Worm (Caenorhabditis elegans): ENCODE measurements around the gene Y43F8B.10.

The Y43F8B.10 gene

ce11 chrV:19510925-19511324, 36.7 kb downstream of the Y43F8B.10 start:
- TF ChIP-seq drap-1 (GFP tag; optimal IDR thresholded peaks at IDR 0.05) (no peak), nhr-76 (tag; optimal IDR thresholded peaks at IDR 0.05) (no peak), nhr-28 (tag; optimal IDR thresholded peaks at IDR 0.05) (no peak), cnd-1 (tag; optimal IDR thresholded peaks at IDR 0.05) (no peak), lin-13 (tag; optimal IDR thresholded peaks at IDR 0.05) (no peak), ztf-11 (tag; optimal IDR thresholded peaks at IDR 0.05) (no peak), flh-1 (GFP tag; optimal IDR thresholded peaks at IDR 0.05) (no peak), M03D4.4 (tag; optimal IDR thresholded peaks at IDR 0.05) (no peak), lin-32 (GFP tag; optimal IDR thresholded peaks at IDR 0.05) (no peak), ham-2 (GFP tag; optimal IDR thresholded peaks at IDR 0.05) (no peak), sptf-1 (tag; optimal IDR thresholded peaks at IDR 0.05) (no peak), ces-1 (GFP tag; optimal IDR thresholded peaks at IDR 0.05) (no peak)

- TF ChIP-seq ham-2 (GFP tag; optimal IDR thresholded peaks at IDR 0.05), result peak; percentile 8
- TF ChIP-seq unc-62 (GFP tag; optimal IDR thresholded peaks at IDR 0.05), result no peak
Measured at ce11 chrV:19512260-19512947, 38.1 kb downstream of the Y43F8B.10 start, which contains the start of gene Y43F8B.19. Gene Y43F8B.19 (minus strand): TSS chrV:19512310.

- TF ChIP-seq drap-1 (GFP tag; optimal IDR thresholded peaks at IDR 0.05) (peak; percentile 29), tbx-8 (GFP tag; optimal IDR thresholded peaks at IDR 0.05) (no peak), nhr-76 (tag; optimal IDR thresholded peaks at IDR 0.05) (no peak), unc-120 (tag; optimal IDR thresholded peaks at IDR 0.05; ENCODE audit: poor library complexity, severe bottlenecking) (no peak)
Measured at ce11 chrV:19513552-19513951, 39.3 kb downstream of the Y43F8B.10 start, which contains the start of gene phy-4. Gene phy-4 (minus strand): TSS chrV:19513652.

- no peak for TF ChIP-seq M03D4.4 (tag; optimal IDR thresholded peaks at IDR 0.05)
- TF ChIP-seq nhr-28 (tag; optimal IDR thresholded peaks at IDR 0.05), result no peak
- no peak for TF ChIP-seq unc-39 (tag; optimal IDR thresholded peaks at IDR 0.05)
- no peak for TF ChIP-seq nhr-76 (tag; optimal IDR thresholded peaks at IDR 0.05)
- no peak for TF ChIP-seq snpc-4 (tag; optimal IDR thresholded peaks at IDR 0.05)
- TF ChIP-seq sptf-1 (tag; optimal IDR thresholded peaks at IDR 0.05), result no peak
- TF ChIP-seq ces-1 (GFP tag; optimal IDR thresholded peaks at IDR 0.05), result no peak
Measured at ce11 chrV:19518468-19519168, 44.4 kb downstream of the Y43F8B.10 start.

ce11 chrV:19519511-19519934, 45.3 kb downstream of the Y43F8B.10 start:
- no peak for TF ChIP-seq bed-3 (GFP tag; optimal IDR thresholded peaks at IDR 0.05)
- TF ChIP-seq nhr-237 (tag; optimal IDR thresholded peaks at IDR 0.05), result no peak
- TF ChIP-seq sem-2 (GFP tag; optimal IDR thresholded peaks at IDR 0.05), result no peak

ce11 chrV:19520130-19520529, 45.9 kb downstream of the Y43F8B.10 start:
- TF ChIP-seq lin-32 (GFP tag; optimal IDR thresholded peaks at IDR 0.05) (no peak), ceh-39 (tag; optimal IDR thresholded peaks at IDR 0.05) (no peak), hlh-1 (tag; optimal IDR thresholded peaks at IDR 0.05) (no peak), zip-8 (tag; optimal IDR thresholded peaks at IDR 0.05) (no peak), elt-1 (tag; optimal IDR thresholded peaks at IDR 0.05; ENCODE audit: borderline replicate concordance, insufficient read depth) (no peak), elt-3 (tag; optimal IDR thresholded peaks at IDR 0.05) (no peak), lin-13 (tag; optimal IDR thresholded peaks at IDR 0.05) (no peak)

ce11 chrV:19520597-19521322, 46.5 kb downstream of the Y43F8B.10 start:
- TF ChIP-seq mep-1 (tag; optimal IDR thresholded peaks at IDR 0.05), result no peak
- TF ChIP-seq nhr-76 (tag; optimal IDR thresholded peaks at IDR 0.05), result no peak
- TF ChIP-seq ztf-11 (tag; optimal IDR thresholded peaks at IDR 0.05), result no peak
- no peak for TF ChIP-seq sem-2 (GFP tag; optimal IDR thresholded peaks at IDR 0.05)
- no peak for TF ChIP-seq drap-1 (GFP tag; optimal IDR thresholded peaks at IDR 0.05)
- TF ChIP-seq ham-2 (GFP tag; optimal IDR thresholded peaks at IDR 0.05), result no peak
- TF ChIP-seq nhr-28 (tag; optimal IDR thresholded peaks at IDR 0.05), result no peak
- TF ChIP-seq ceh-43 (GFP tag; optimal IDR thresholded peaks at IDR 0.05), result no peak
- TF ChIP-seq ceh-39 (tag; optimal IDR thresholded peaks at IDR 0.05), result no peak
- no peak for TF ChIP-seq M03D4.4 (tag; optimal IDR thresholded peaks at IDR 0.05)
- TF ChIP-seq elt-3 (tag; optimal IDR thresholded peaks at IDR 0.05), result no peak
- no peak for TF ChIP-seq unc-39 (tag; optimal IDR thresholded peaks at IDR 0.05)

All from whole organism, mixed stage, embryonic.